Worm (Caenorhabditis elegans): ENCODE measurements around the gene F56D6.20.

- TF ChIP-seq pes-1 (GFP tag; IDR thresholded peaks at IDR 0.05) (no peak), ama-1 (optimal IDR thresholded peaks at IDR 0.05) (no peak), sea-1 (GFP tag; conservative IDR thresholded peaks at IDR 0.05) (no peak), flt-1 (GFP tag; IDR thresholded peaks at IDR 0.05) (no peak), hnd-1 (tag; optimal IDR thresholded peaks at IDR 0.05) (no peak), ets-7 (tag; optimal IDR thresholded peaks at IDR 0.05) (no peak), scrt-1 (GFP tag; IDR thresholded peaks at IDR 0.05) (no peak), hmg-4 (GFP tag; optimal IDR thresholded peaks at IDR 0.05) (no peak), F13C5.2 (tag; optimal IDR thresholded peaks at IDR 0.05) (no peak)
Observed at ce11 chrIV:3956095-3956494, 43.4 kb downstream of the F56D6.20 start, which contains the start of gene clec-73.
